Fruit fly (Drosophila melanogaster) whole organism, embryonic: ENCODE data around the gene yrt.

ENCODE experiments used
- Abd-B ChIP-seq: fragments of 200-800 bp; sonication (Bioruptor generic); optimal IDR thresholded peaks from 2 replicates; lab custom pipeline; 2018; ENCODE audit warnings: missing biosample characterization, mild to moderate bottlenecking, missing genetic modification characterization, moderate library complexity
- Awh ChIP-seq: fragments of 200-800 bp; sonication (Bioruptor generic); IDR thresholded peaks from 2 replicates; pipeline ENCODE4, ENCODE4 v1.3.6; 2022; ENCODE audit warnings: missing biosample characterization, missing genetic modification characterization
- CG1024 ChIP-seq: fragments of 200-800 bp; sonication (Bioruptor generic); IDR thresholded peaks from 2 replicates; pipeline ENCODE4 v1.3.6; 2022; ENCODE audit warnings: missing biosample characterization, missing genetic modification characterization
- CG11398 ChIP-seq: fragments of 200-800 bp; sonication (Bioruptor generic); optimal IDR thresholded peaks from 2 replicates; lab custom pipeline; 2016; ENCODE audit warnings: missing biosample characterization, missing genetic modification characterization
- CG12219 ChIP-seq: fragments of 200-800 bp; sonication (Bioruptor generic); optimal IDR thresholded peaks from 3 replicates; lab custom pipeline; 2018; ENCODE audit warnings: missing biosample characterization, mild to moderate bottlenecking, missing genetic modification characterization
- CG14710 ChIP-seq: fragments of 200-800 bp; sonication (Bioruptor generic); optimal IDR thresholded peaks from 3 replicates; lab custom pipeline; 2019; ENCODE audit warnings: missing biosample characterization, mild to moderate bottlenecking, missing genetic modification characterization, moderate library complexity
- CG15011 ChIP-seq: fragments of 200-800 bp; sonication (Bioruptor generic); optimal IDR thresholded peaks from 3 replicates; lab custom pipeline; 2018; ENCODE audit warnings: missing biosample characterization, mild to moderate bottlenecking, missing genetic modification characterization
- CG15073 ChIP-seq: fragments of 200-800 bp; sonication (Bioruptor generic); optimal IDR thresholded peaks from 2 replicates; lab custom pipeline; 2016; ENCODE audit warnings: missing biosample characterization, missing genetic modification characterization
- CG15601 ChIP-seq: fragments of 200-800 bp; sonication (Bioruptor generic); optimal IDR thresholded peaks from 3 replicates; lab custom pipeline; 2019; ENCODE audit warnings: missing biosample characterization, mild to moderate bottlenecking, missing genetic modification characterization, moderate library complexity
- CG18476 ChIP-seq: fragments of 200-800 bp; sonication (Bioruptor generic); optimal IDR thresholded peaks from 2 replicates; lab custom pipeline; 2016; ENCODE audit warnings: missing biosample characterization, mild to moderate bottlenecking, missing genetic modification characterization
- CG31365 ChIP-seq: fragments of 200-800 bp; sonication (Bioruptor generic); optimal IDR thresholded peaks from 2 replicates; lab custom pipeline; 2018; ENCODE audit warnings: missing biosample characterization, mild to moderate bottlenecking, missing genetic modification characterization
- CG3847 ChIP-seq: fragments of 200-800 bp; sonication (Bioruptor generic); IDR thresholded peaks from 2 replicates; pipeline ENCODE4 v1.3.6; 2022; ENCODE audit warnings: missing biosample characterization, missing genetic modification characterization
- CG4820 ChIP-seq: fragments of 200-800 bp; sonication (Bioruptor generic); optimal IDR thresholded peaks from 3 replicates; lab custom pipeline; 2016; ENCODE audit warnings: missing biosample characterization, missing genetic modification characterization
- CG5245 ChIP-seq: fragments of 200-800 bp; sonication (Bioruptor generic); optimal IDR thresholded peaks from 3 replicates; lab custom pipeline; 2016; ENCODE audit warnings: missing biosample characterization, missing genetic modification characterization
- CG6272 ChIP-seq: fragments of 200-800 bp; sonication (Bioruptor generic); IDR thresholded peaks from 2 replicates; pipeline ENCODE4 v1.3.6; 2022; ENCODE audit warnings: missing biosample characterization, missing genetic modification characterization
- CG7745 ChIP-seq: fragments of 200-800 bp; sonication (Bioruptor generic); optimal IDR thresholded peaks from 2 replicates; lab custom pipeline; 2018; ENCODE audit warnings: missing biosample characterization, mild to moderate bottlenecking, missing genetic modification characterization, moderate library complexity
- CG8388 ChIP-seq: fragments of 200-800 bp; sonication (Bioruptor generic); optimal IDR thresholded peaks from 2 replicates; lab custom pipeline; 2019; ENCODE audit warnings: missing biosample characterization, mild to moderate bottlenecking, missing genetic modification characterization, moderate library complexity
- CG8478 ChIP-seq: fragments of >200 bp; optimal IDR thresholded peaks from 2 replicates; lab custom pipeline; 2018
- CG9215 ChIP-seq: fragments of 200-800 bp; sonication (Bioruptor generic); IDR thresholded peaks from 2 replicates; pipeline ENCODE4 v1.3.6; 2022; ENCODE audit warnings: missing biosample characterization, missing genetic modification characterization
- D19B ChIP-seq: fragments of 200-800 bp; sonication (Bioruptor generic); optimal IDR thresholded peaks from 2 replicates; lab custom pipeline; 2017; ENCODE audit warnings: missing biosample characterization, mild to moderate bottlenecking, missing genetic modification characterization
- Dbx ChIP-seq: fragments of 200-800 bp; sonication (Bioruptor generic); IDR thresholded peaks from 3 replicates; pipeline ENCODE4 v1.3.6; 2022; ENCODE audit warnings: missing biosample characterization, missing genetic modification characterization
- Doc2 ChIP-seq: fragments of 200-800 bp; sonication (Bioruptor generic); IDR thresholded peaks from 2 replicates; pipeline ENCODE4 v1.3.6; 2022; ENCODE audit warnings: missing biosample characterization, missing genetic modification characterization
- Kr ChIP-seq: fragments of 200-800 bp; sonication (Bioruptor generic); optimal IDR thresholded peaks from 2 replicates; lab custom pipeline; 2017; ENCODE audit warnings: missing biosample characterization, mild to moderate bottlenecking, missing genetic modification characterization
- Myb ChIP-seq: fragments of 200-800 bp; sonication (Bioruptor generic); optimal IDR thresholded peaks from 2 replicates; lab custom pipeline; 2016; ENCODE audit warnings: missing biosample characterization, missing genetic modification characterization
- Ravus ChIP-seq: fragments of 200-800 bp; sonication (Bioruptor generic); IDR thresholded peaks from 2 replicates; pipeline ENCODE4 v1.3.6; 2022; ENCODE audit warnings: missing biosample characterization, missing genetic modification characterization
- Rfx ChIP-seq: fragments of 200-800 bp; sonication (Bioruptor generic); IDR thresholded peaks from 2 replicates; pipeline ENCODE4 v1.3.6; 2022; ENCODE audit warnings: missing biosample characterization, missing genetic modification characterization
- Rx ChIP-seq: fragments of 200-800 bp; sonication (Bioruptor generic); IDR thresholded peaks from 2 replicates; pipeline ENCODE4 v1.3.6; 2022; ENCODE audit warnings: missing biosample characterization, missing genetic modification characterization
- Scr ChIP-seq: fragments of 200-800 bp; sonication (Bioruptor generic); IDR thresholded peaks from 2 replicates; pipeline ENCODE4 v1.3.6; 2022; ENCODE audit warnings: missing biosample characterization, missing genetic modification characterization; ENCODE audit not compliant: partially characterized antibody
- Six4 ChIP-seq: fragments of 200-800 bp; sonication (Bioruptor generic); optimal IDR thresholded peaks from 2 replicates; lab custom pipeline; 2016; ENCODE audit warnings: missing biosample characterization, missing genetic modification characterization
- Spps ChIP-seq: fragments of 200-800 bp; sonication (Bioruptor generic); optimal IDR thresholded peaks from 2 replicates; lab custom pipeline; 2018; ENCODE audit warnings: missing biosample characterization, mild to moderate bottlenecking, missing genetic modification characterization
- Sry-β ChIP-seq: fragments of 200-800 bp; sonication (Bioruptor generic); optimal IDR thresholded peaks from 2 replicates; lab custom pipeline; 2018; ENCODE audit warnings: missing biosample characterization, mild to moderate bottlenecking, missing genetic modification characterization, moderate library complexity
- abd-A ChIP-seq: fragments of 200-800 bp; sonication (Bioruptor generic); optimal IDR thresholded peaks from 3 replicates; lab custom pipeline; 2019; ENCODE audit warnings: missing biosample characterization, mild to moderate bottlenecking, missing genetic modification characterization, moderate library complexity
- aop ChIP-seq: fragments of 200-800 bp; sonication (Bioruptor generic); IDR thresholded peaks from 2 replicates; pipeline ENCODE4 v1.3.6; 2022; ENCODE audit warnings: missing biosample characterization, missing genetic modification characterization
- ase ChIP-seq: fragments of 200-800 bp; sonication (Bioruptor generic); IDR thresholded peaks from 3 replicates; pipeline ENCODE4 v1.3.6; 2022; ENCODE audit warnings: missing biosample characterization, missing genetic modification characterization
- emc ChIP-seq: fragments of 200-800 bp; sonication (Bioruptor generic); optimal IDR thresholded peaks from 2 replicates; lab custom pipeline; 2016; ENCODE audit warnings: missing biosample characterization, missing genetic modification characterization
- gcm2 ChIP-seq: fragments of 200-800 bp; sonication (Bioruptor generic); optimal IDR thresholded peaks from 2 replicates; lab custom pipeline; 2016; ENCODE audit warnings: missing biosample characterization, missing genetic modification characterization
- hb ChIP-seq: fragments of 200-800 bp; sonication (Bioruptor generic); IDR thresholded peaks from 3 replicates; pipeline ENCODE4 v1.3.6; 2022; ENCODE audit warnings: missing biosample characterization, missing genetic modification characterization; ENCODE audit not compliant: partially characterized antibody
- ind ChIP-seq: fragments of 200-800 bp; sonication (Bioruptor generic); optimal IDR thresholded peaks from 3 replicates; lab custom pipeline; 2016; ENCODE audit warnings: missing biosample characterization, missing genetic modification characterization
- kay ChIP-seq: fragments of 200-800 bp; sonication (Bioruptor generic); optimal IDR thresholded peaks from 2 replicates; lab custom pipeline; 2016; ENCODE audit warnings: missing biosample characterization, missing genetic modification characterization
- mirr ChIP-seq: fragments of 200-800 bp; sonication (Bioruptor generic); optimal IDR thresholded peaks from 3 replicates; lab custom pipeline; 2018; ENCODE audit warnings: missing biosample characterization, mild to moderate bottlenecking, missing genetic modification characterization
- nom ChIP-seq: fragments of 200-800 bp; sonication (Bioruptor generic); optimal IDR thresholded peaks from 2 replicates; lab custom pipeline; 2017; ENCODE audit warnings: missing biosample characterization, missing genetic modification characterization, mild to moderate bottlenecking, moderate library complexity, missing genetic modification reagents
- odd ChIP-seq: fragments of 200-800 bp; sonication (Bioruptor generic); optimal IDR thresholded peaks from 2 replicates; lab custom pipeline; 2017; ENCODE audit warnings: missing biosample characterization, mild to moderate bottlenecking, missing genetic modification characterization
- pita ChIP-seq: fragments of 200-800 bp; sonication (Bioruptor generic); optimal IDR thresholded peaks from 2 replicates; lab custom pipeline; 2017; ENCODE audit warnings: missing biosample characterization, mild to moderate bottlenecking, missing genetic modification characterization
- pum ChIP-seq: fragments of 200-800 bp; sonication (Bioruptor generic); optimal IDR thresholded peaks from 2 replicates; lab custom pipeline; 2016; ENCODE audit warnings: missing biosample characterization, missing genetic modification characterization
- run ChIP-seq: fragments of 200-800 bp; sonication (Bioruptor generic); optimal IDR thresholded peaks from 3 replicates; lab custom pipeline; 2018; ENCODE audit warnings: missing biosample characterization, mild to moderate bottlenecking, missing genetic modification characterization
- sisA ChIP-seq: fragments of 200-800 bp; sonication (Bioruptor generic); IDR thresholded peaks from 2 replicates; pipeline ENCODE4 v1.3.6; 2022; ENCODE audit warnings: missing biosample characterization, missing genetic modification characterization
- slp2 ChIP-seq: fragments of 200-800 bp; sonication (Bioruptor generic); optimal IDR thresholded peaks from 2 replicates; lab custom pipeline; 2016; ENCODE audit warnings: missing biosample characterization, missing genetic modification characterization
- ssp ChIP-seq: fragments of 200-800 bp; sonication (Bioruptor generic); IDR thresholded peaks from 2 replicates; pipeline ENCODE4 v1.3.6; 2022; ENCODE audit warnings: missing biosample characterization, missing genetic modification characterization
- stc ChIP-seq: fragments of 200-800 bp; sonication (Bioruptor generic); IDR thresholded peaks from 2 replicates; pipeline ENCODE4 v1.3.6; 2022; ENCODE audit warnings: missing biosample characterization, missing genetic modification characterization
- unpg ChIP-seq: fragments of 200-800 bp; sonication (Bioruptor generic); optimal IDR thresholded peaks from 3 replicates; lab custom pipeline; 2018; ENCODE audit warnings: missing biosample characterization, mild to moderate bottlenecking, missing genetic modification characterization, moderate library complexity
- wdn ChIP-seq: fragments of 200-800 bp; sonication (Bioruptor generic); IDR thresholded peaks from 2 replicates; pipeline ENCODE4 v1.3.6; 2022; ENCODE audit warnings: missing biosample characterization, missing genetic modification characterization
- zfh1 ChIP-seq: fragments of 200-800 bp; sonication (Bioruptor generic); IDR thresholded peaks from 3 replicates; pipeline ENCODE4 v1.3.6; 2022; ENCODE audit warnings: missing biosample characterization, missing genetic modification characterization

Gene yrt

dm6 chr3R:13433623-13434022, 1.2 kb downstream of the yrt start (continued):
- peak; percentile 23 for TF ChIP-seq kay (GFP tag; lab: Kevin White, UChicago)
- no peak for TF ChIP-seq CG7745 (tag; lab: Kevin White, UChicago)
- no peak for TF ChIP-seq CG11398 (GFP tag; lab: Kevin White, UChicago)
- TF ChIP-seq hb, result no peak
- no peak for TF ChIP-seq Dbx
- peak; percentile 65 for TF ChIP-seq CG5245 (GFP tag; lab: Kevin White, UChicago)
- peak; percentile 47 for TF ChIP-seq D19B (GFP tag; lab: Kevin White, UChicago)
- TF ChIP-seq CG15073 (GFP tag; lab: Kevin White, UChicago), result no peak
- TF ChIP-seq mirr (GFP tag; lab: Kevin White, UChicago), result peak; percentile 16
- TF ChIP-seq CG14710 (tag; lab: Kevin White, UChicago), result peak; percentile 77
- no peak for TF ChIP-seq Kr (GFP tag; lab: Kevin White, UChicago)
- TF ChIP-seq pum (GFP tag; lab: Kevin White, UChicago), result peak; percentile 29
- peak; percentile 81 for TF ChIP-seq CG8388 (GFP tag; lab: Kevin White, UChicago)
- peak; percentile 93 for TF ChIP-seq unpg (GFP tag; lab: Kevin White, UChicago)
- TF ChIP-seq ind (GFP tag; lab: Kevin White, UChicago), result peak; percentile 65
- TF ChIP-seq CG31365, result peak; percentile 37
- peak; percentile 65 for TF ChIP-seq Abd-B (GFP tag; lab: Kevin White, UChicago)
- TF ChIP-seq nom, result peak; percentile 54
- no peak for TF ChIP-seq CG18476 (GFP tag; lab: Kevin White, UChicago)
- TF ChIP-seq Rfx (GFP tag; lab: Robert Waterston, UW), result peak; percentile 75
- peak; percentile 51 for TF ChIP-seq CG15011 (GFP tag; lab: Kevin White, UChicago)
- peak; percentile 46; the same call in 1 of the 2 replicates for TF ChIP-seq CG3847 (GFP tag; lab: Robert Waterston, UW)
- no peak for TF ChIP-seq emc (GFP tag; lab: Kevin White, UChicago)
- no peak for TF ChIP-seq Doc2 (GFP tag; lab: Robert Waterston, UW)
- peak; percentile 57 for TF ChIP-seq CG4820 (GFP tag; lab: Kevin White, UChicago)
- peak; percentile 85 for TF ChIP-seq CG15601
- TF ChIP-seq Rx (GFP tag; lab: Robert Waterston, UW), result no peak
- TF ChIP-seq ssp (GFP tag; lab: Robert Waterston, UW), result no peak; the same call in 1 of the 2 replicates
- TF ChIP-seq wdn, result peak; percentile 48; the same call in 1 of the 2 replicates
- peak; percentile 62; the same call in 2 of the 3 replicates for TF ChIP-seq ase (GFP tag; lab: Robert Waterston, UW)
- TF ChIP-seq CG6272 (GFP tag; lab: Robert Waterston, UW), result no peak
- peak; percentile 39; the same call in 1 of the 2 replicates for TF ChIP-seq CG9215 (GFP tag; lab: Robert Waterston, UW)
- TF ChIP-seq gcm2 (GFP tag; lab: Kevin White, UChicago), result no peak
- peak; percentile 93 for TF ChIP-seq CG12219 (GFP tag; lab: Kevin White, UChicago)
- peak; percentile 72 for TF ChIP-seq run
- no peak for TF ChIP-seq slp2 (GFP tag; lab: Kevin White, UChicago)
- peak; percentile 2 for TF ChIP-seq Myb (GFP tag; lab: Kevin White, UChicago)
- TF ChIP-seq CG1024 (GFP tag; lab: Robert Waterston, UW), result no peak
- TF ChIP-seq odd, result peak; percentile 87
- no peak for TF ChIP-seq Scr (GFP tag; lab: Robert Waterston, UW)
- no peak for TF ChIP-seq pita
- peak; percentile 81 for TF ChIP-seq stc (GFP tag; lab: Robert Waterston, UW)
- TF ChIP-seq CG8478 (lab: Kevin White, UChicago), result no peak
- peak; percentile 69 for TF ChIP-seq Awh (GFP tag; lab: Robert Waterston, UW)
- no peak for TF ChIP-seq abd-A (tag; lab: Kevin White, UChicago)
- TF ChIP-seq Spps, result peak; percentile 59
- no peak for TF ChIP-seq aop (GFP tag; lab: Robert Waterston, UW)
- peak; percentile 42 for TF ChIP-seq Six4 (GFP tag; lab: Kevin White, UChicago)
- no peak for TF ChIP-seq sisA (GFP tag; lab: Robert Waterston, UW)
- TF ChIP-seq Ravus (GFP tag; lab: Robert Waterston, UW), result no peak; the same call in 1 of the 2 replicates
- no peak for TF ChIP-seq Sry-β
- TF ChIP-seq zfh1 (GFP tag; lab: Robert Waterston, UW), result peak; percentile 62; the same call in 2 of the 3 replicates
